Fruit fly (Drosophila melanogaster): ENCODE data around the gene mesh.
A peak's percentile ranks its signal among the peaks of the same experiment; 100 is the strongest.

mesh gene

DNA sequence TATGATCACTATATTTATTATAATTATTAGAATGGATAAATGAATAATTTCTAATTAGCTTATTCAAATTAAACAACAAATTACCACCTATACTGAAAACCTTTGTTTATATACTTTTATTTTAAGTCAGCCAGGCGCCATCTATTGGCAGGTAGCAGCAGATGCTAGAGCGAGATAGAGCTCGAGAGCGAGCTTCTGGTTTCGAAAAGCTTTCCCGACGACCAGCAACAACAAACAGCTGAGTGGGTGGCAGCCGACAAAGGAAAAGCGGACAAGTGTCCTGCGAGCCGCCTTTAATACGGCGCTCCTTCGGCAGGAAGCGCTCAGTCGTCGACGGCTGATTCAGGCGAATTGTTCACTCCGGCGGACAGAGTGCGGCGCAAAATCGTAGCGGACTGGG lies 61.5 kb downstream of the mesh start, which contains the start of gene Gycbeta100B (continued):
- TF ChIP-seq gsb-n (tag; optimal IDR thresholded peaks at IDR 0.05) (no peak), Atf3 (GFP tag; optimal IDR thresholded peaks at IDR 0.05) (no peak), Sox100B (GFP tag; optimal IDR thresholded peaks at IDR 0.05) (peak; percentile 45), CG6813 (GFP tag; optimal IDR thresholded peaks at IDR 0.05) (peak; percentile 46), CG17328 (GFP tag; IDR thresholded peaks at IDR 0.05) (peak; percentile 20; the same call in 1 of the 2 replicates), sens (GFP tag) (peak; percentile 73), CG9215 (GFP tag; IDR thresholded peaks at IDR 0.05) (no peak), gem (tag; optimal IDR thresholded peaks at IDR 0.05) (peak; percentile 7), CG32532 (GFP tag; IDR thresholded peaks at IDR 0.05) (peak; percentile 67; the same call in 1 of the 2 replicates), Deaf1 (tag; optimal IDR thresholded peaks at IDR 0.05) (peak; percentile 92), CTCF (GFP tag; optimal IDR thresholded peaks at IDR 0.05) (peak; percentile 92), D (optimal IDR thresholded peaks at IDR 0.05) (no peak), D (GFP tag; optimal IDR thresholded peaks at IDR 0.05) (peak; percentile 9), CG14014 (GFP tag; IDR thresholded peaks at IDR 0.05) (peak; percentile 40; the same call in 1 of the 2 replicates), CG18599 (GFP tag; optimal IDR thresholded peaks at IDR 0.05) (peak; percentile 68), row (GFP tag; IDR thresholded peaks at IDR 0.05) (no peak), cg (GFP tag; optimal IDR thresholded peaks at IDR 0.05) (no peak), Poxn (GFP tag; IDR thresholded peaks at IDR 0.05) (no peak), Xbp1 (GFP tag; optimal IDR thresholded peaks at IDR 0.05) (peak; percentile 44), dmrt99B (tag; optimal IDR thresholded peaks at IDR 0.05) (peak; percentile 29), CG7786 (GFP tag; optimal IDR thresholded peaks at IDR 0.05) (no peak), CG13296 (GFP tag; optimal IDR thresholded peaks at IDR 0.05) (peak; percentile 59), ham (GFP tag; IDR thresholded peaks at IDR 0.05) (no peak), Spps (tag; optimal IDR thresholded peaks at IDR 0.05) (no peak), Nf-YA (GFP tag; IDR thresholded peaks at IDR 0.05) (0 out of 2 replicates have a peak, but pooled peaks have one; percentile 11), vnd (GFP tag; IDR thresholded peaks at IDR 0.05; ENCODE audit: partially characterized antibody) (no peak), E2f2 (GFP tag; IDR thresholded peaks at IDR 0.05) (0 out of 2 replicates have a peak, but pooled peaks have one; percentile 7), CG12219 (GFP tag; optimal IDR thresholded peaks at IDR 0.05) (peak; percentile 36), CG2875 (GFP tag; optimal IDR thresholded peaks at IDR 0.05) (peak; percentile 38), CG4360 (GFP tag; IDR thresholded peaks at IDR 0.05) (no peak), CG9437 (GFP tag; optimal IDR thresholded peaks at IDR 0.05) (peak; percentile 18), klu (GFP tag; IDR thresholded peaks at IDR 0.05) (no peak), Dbx (GFP tag; IDR thresholded peaks at IDR 0.05) (0 out of 3 replicates have a peak, but pooled peaks have one; percentile 53), CG13424 (tag; optimal IDR thresholded peaks at IDR 0.05) (peak; percentile 40), CG15601 (tag; optimal IDR thresholded peaks at IDR 0.05) (peak; percentile 1), CG3847 (GFP tag; IDR thresholded peaks at IDR 0.05) (peak; percentile 25; the same call in 1 of the 2 replicates), NfI (GFP tag; optimal IDR thresholded peaks at IDR 0.05) (peak; percentile 70), CG18619 (GFP tag; optimal IDR thresholded peaks at IDR 0.05) (peak; percentile 4), aop (GFP tag; IDR thresholded peaks at IDR 0.05) (no peak), Trl (optimal IDR thresholded peaks at IDR 0.05) (no peak), Trl (GFP tag; optimal IDR thresholded peaks at IDR 0.05) (peak; percentile 6), nau (GFP tag; optimal IDR thresholded peaks at IDR 0.05) (peak; percentile 58), CG18476 (GFP tag; optimal IDR thresholded peaks at IDR 0.05) (no peak), CG13775 (GFP tag; optimal IDR thresholded peaks at IDR 0.05) (peak; percentile 7), Hand (GFP tag; optimal IDR thresholded peaks at IDR 0.05) (peak; percentile 19), CG3995 (GFP tag; optimal IDR thresholded peaks at IDR 0.05) (no peak), dpn (GFP tag; optimal IDR thresholded peaks at IDR 0.05) (no peak), CG18262 (tag; optimal IDR thresholded peaks at IDR 0.05) (no peak), BtbVII (GFP tag; optimal IDR thresholded peaks at IDR 0.05) (peak; percentile 66), Hsf (GFP tag; optimal IDR thresholded peaks at IDR 0.05) (no peak), CG8388 (GFP tag; optimal IDR thresholded peaks at IDR 0.05) (no peak), CG6765 (GFP tag; optimal IDR thresholded peaks at IDR 0.05) (peak; percentile 80)
